Fruit fly (Drosophila melanogaster) whole organism, wandering third instar larva: Measurements from ENCODE around the gene Tcs3.

Source experiments
- Abd-B ChIP-seq: fragments of >200 bp; optimal IDR thresholded peaks from 2 replicates; lab custom pipeline; 2017; ENCODE audit warnings: missing biosample characterization, missing genetic modification characterization
- CG9705 ChIP-seq: fragments of 200-800 bp; sonication (Bioruptor generic); optimal IDR thresholded peaks from 2 replicates; lab custom pipeline; 2018; ENCODE audit warnings: missing biosample characterization, mild to moderate bottlenecking, missing genetic modification characterization
- Dfd ChIP-seq: fragments of >200 bp; optimal IDR thresholded peaks from 2 replicates; lab custom pipeline; 2017; ENCODE audit warnings: missing biosample characterization, missing genetic modification characterization
- Mio ChIP-seq: sonication (Bioruptor generic); optimal IDR thresholded peaks from 2 replicates; lab custom pipeline; 2016; ENCODE audit warnings: missing biosample characterization, missing genetic modification characterization
- OdsH ChIP-seq: fragments of 200-800 bp; sonication (Bioruptor generic); optimal IDR thresholded peaks from 2 replicates; lab custom pipeline; 2016; ENCODE audit warnings: missing biosample characterization, mild to moderate bottlenecking, missing genetic modification characterization
- br ChIP-seq: fragments of 200-800 bp; sonication (Bioruptor generic); optimal IDR thresholded peaks from 2 replicates; lab custom pipeline; 2016; ENCODE audit warnings: missing biosample characterization, missing genetic modification characterization
- ey ChIP-seq: fragments of 200-800 bp; sonication (Bioruptor generic); optimal IDR thresholded peaks from 2 replicates; lab custom pipeline; 2016; ENCODE audit warnings: missing biosample characterization, missing genetic modification characterization
- h ChIP-seq: fragments of 200-800 bp; sonication (Bioruptor generic); optimal IDR thresholded peaks from 3 replicates; lab custom pipeline; 2016; ENCODE audit warnings: missing biosample characterization, mild to moderate bottlenecking, missing genetic modification characterization
- jim ChIP-seq: fragments of 175-275, 200-325 bp; sonication (Bioruptor generic); optimal IDR thresholded peaks from 2 replicates; lab custom pipeline; 2016; ENCODE audit warnings: missing biosample characterization, mild to moderate bottlenecking, missing genetic modification characterization
- rgr ChIP-seq: fragments of 200-800 bp; sonication (Bioruptor generic); optimal IDR thresholded peaks from 3 replicates; lab custom pipeline; 2016; ENCODE audit warnings: missing biosample characterization, mild to moderate bottlenecking, missing genetic modification characterization

DNA sequence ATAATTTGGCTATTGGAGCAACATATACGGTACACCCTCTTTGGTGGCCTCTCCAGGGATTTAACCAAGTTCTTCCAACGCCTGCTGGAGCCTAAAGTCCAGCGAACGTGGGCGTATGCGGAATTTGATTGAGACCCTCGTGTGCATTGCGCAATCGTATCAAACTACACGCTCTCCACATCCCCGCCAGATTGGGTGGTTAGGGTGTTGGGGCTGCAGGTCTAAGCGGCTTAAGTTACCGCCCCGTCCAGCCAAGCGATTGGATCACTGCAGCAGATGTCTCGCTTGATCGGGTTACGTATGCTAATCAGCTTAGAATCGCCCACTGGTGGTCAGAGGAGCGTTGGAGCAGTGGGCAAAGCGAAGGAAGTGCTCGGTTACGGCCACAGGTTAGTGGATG, 21.1 kb upstream of the Tcs3 start, which contains the start of gene CG33060:
- no peak for TF ChIP-seq ey (GFP tag; lab: Kevin White, UChicago)
- no peak for TF ChIP-seq jim (GFP tag; lab: Kevin White, UChicago)
- no peak for TF ChIP-seq h (GFP tag; lab: Kevin White, UChicago)
- no peak for TF ChIP-seq Dfd
- no peak for TF ChIP-seq Abd-B (GFP tag; lab: Kevin White, UChicago)
- no peak for TF ChIP-seq br (GFP tag; lab: Kevin White, UChicago)
- no peak for TF ChIP-seq CG9705 (GFP tag; lab: Kevin White, UChicago)
- no peak for TF ChIP-seq OdsH (GFP tag; lab: Kevin White, UChicago)
- TF ChIP-seq rgr (GFP tag; lab: Kevin White, UChicago) = no peak
- TF ChIP-seq Mio (GFP tag; lab: Kevin White, UChicago) = no peak
